Fruit fly (Drosophila melanogaster) whole organism, pupa: ENCODE measurements around the gene chinmo.

Experiments
- CG10348 ChIP-seq: fragments of 200-800 bp; sonication (Bioruptor generic); IDR thresholded peaks from 2 replicates; pipeline ENCODE4 v1.3.6; 2022; ENCODE audit warnings: missing biosample characterization, missing genetic modification characterization
- CG12605 ChIP-seq: fragments of 200-800 bp; sonication (Bioruptor generic); IDR thresholded peaks from 2 replicates; pipeline ENCODE4 v1.3.6; 2022; ENCODE audit warnings: missing biosample characterization, missing genetic modification characterization
- CG13204 ChIP-seq: fragments of 200-800 bp; sonication (Bioruptor generic); optimal IDR thresholded peaks from 2 replicates; lab custom pipeline; 2018; ENCODE audit warnings: missing biosample characterization, mild to moderate bottlenecking, missing genetic modification characterization, moderate library complexity
- CG14655 ChIP-seq: fragments of 200-800 bp; sonication (Bioruptor generic); optimal IDR thresholded peaks from 3 replicates; lab custom pipeline; 2017; ENCODE audit warnings: mild to moderate bottlenecking, missing biosample characterization, missing genetic modification reagents, missing genetic modification characterization
- CG15710 ChIP-seq: fragments of 200-800 bp; sonication (Bioruptor generic); optimal IDR thresholded peaks from 2 replicates; lab custom pipeline; 2018; ENCODE audit warnings: missing biosample characterization, mild to moderate bottlenecking, missing genetic modification characterization, moderate library complexity
- CG17806 ChIP-seq: fragments of 200-800 bp; sonication (Bioruptor generic); optimal IDR thresholded peaks from 2 replicates; lab custom pipeline; 2018; ENCODE audit warnings: missing biosample characterization, mild to moderate bottlenecking, missing genetic modification characterization, moderate library complexity
- CG32121 ChIP-seq: fragments of 200-800 bp; sonication (Bioruptor generic); IDR thresholded peaks from 2 replicates; pipeline ENCODE4 v1.3.6; 2022; ENCODE audit warnings: missing biosample characterization, missing genetic modification characterization
- CG34367 ChIP-seq: fragments of 200-800 bp; sonication (Bioruptor generic); optimal IDR thresholded peaks from 2 replicates; lab custom pipeline; 2018; ENCODE audit warnings: missing biosample characterization, mild to moderate bottlenecking, missing genetic modification characterization
- CG4496 ChIP-seq: fragments of 200-800 bp; sonication (Bioruptor generic); IDR thresholded peaks from 3 replicates; pipeline ENCODE4 v1.3.6; 2022; ENCODE audit warnings: missing biosample characterization, missing genetic modification characterization
- CG8159 ChIP-seq: fragments of 200-800 bp; sonication (Bioruptor generic); optimal IDR thresholded peaks from 3 replicates; lab custom pipeline; 2018; ENCODE audit warnings: missing biosample characterization, mild to moderate bottlenecking, missing genetic modification characterization, moderate library complexity
- CG8301 ChIP-seq: fragments of 200-800 bp; sonication (Bioruptor generic); optimal IDR thresholded peaks from 2 replicates; lab custom pipeline; 2018; ENCODE audit warnings: missing biosample characterization, mild to moderate bottlenecking, missing genetic modification characterization
- CG9948 ChIP-seq: fragments of 200-800 bp; sonication (Bioruptor generic); optimal IDR thresholded peaks from 2 replicates; lab custom pipeline; 2018; ENCODE audit warnings: missing biosample characterization, mild to moderate bottlenecking, missing genetic modification characterization, moderate library complexity
- D1 ChIP-seq: fragments of 200-800 bp; sonication (Bioruptor generic); optimal IDR thresholded peaks from 2 replicates; lab custom pipeline; 2018; ENCODE audit warnings: missing biosample characterization, mild to moderate bottlenecking, missing genetic modification characterization, moderate library complexity
- EcR ChIP-seq: fragments of 200-800 bp; sonication (Bioruptor generic); optimal IDR thresholded peaks from 3 replicates; lab custom pipeline; 2019; ENCODE audit warnings: missing biosample characterization, missing genetic modification characterization, mild to moderate bottlenecking, moderate library complexity, missing genetic modification reagents
- Ets98B ChIP-seq: fragments of 200-800 bp; sonication (Bioruptor generic); IDR thresholded peaks from 2 replicates; pipeline ENCODE4 v1.3.6; 2022; ENCODE audit warnings: missing biosample characterization, missing genetic modification characterization
- Pif1A ChIP-seq: fragments of 200-800 bp; sonication (Bioruptor generic); optimal IDR thresholded peaks from 3 replicates; lab custom pipeline; 2016; ENCODE audit warnings: missing biosample characterization, missing genetic modification characterization
- Pif1B ChIP-seq: fragments of 200-800 bp; sonication (Bioruptor generic); optimal IDR thresholded peaks from 3 replicates; lab custom pipeline; 2016; ENCODE audit warnings: missing biosample characterization, missing genetic modification characterization
- Snoo ChIP-seq: fragments of 200-800 bp; sonication (Bioruptor generic); optimal IDR thresholded peaks from 3 replicates; lab custom pipeline; 2017; ENCODE audit warnings: missing biosample characterization, mild to moderate bottlenecking, missing genetic modification characterization, inconsistent platforms
- fd96Ca ChIP-seq: fragments of 200-800 bp; sonication (Bioruptor generic); IDR thresholded peaks from 3 replicates; pipeline ENCODE4 v1.3.6; 2022; ENCODE audit warnings: missing biosample characterization, missing genetic modification characterization
- gl ChIP-seq: fragments of 200-800 bp; sonication (Bioruptor generic); optimal IDR thresholded peaks from 2 replicates; lab custom pipeline; 2018; ENCODE audit warnings: missing biosample characterization, mild to moderate bottlenecking, missing genetic modification characterization
- rn ChIP-seq: fragments of 200-800 bp; sonication (Bioruptor generic); IDR thresholded peaks from 2 replicates; pipeline ENCODE4 v1.3.6; 2022; ENCODE audit warnings: missing biosample characterization, missing genetic modification characterization

Gene chinmo

DNA sequence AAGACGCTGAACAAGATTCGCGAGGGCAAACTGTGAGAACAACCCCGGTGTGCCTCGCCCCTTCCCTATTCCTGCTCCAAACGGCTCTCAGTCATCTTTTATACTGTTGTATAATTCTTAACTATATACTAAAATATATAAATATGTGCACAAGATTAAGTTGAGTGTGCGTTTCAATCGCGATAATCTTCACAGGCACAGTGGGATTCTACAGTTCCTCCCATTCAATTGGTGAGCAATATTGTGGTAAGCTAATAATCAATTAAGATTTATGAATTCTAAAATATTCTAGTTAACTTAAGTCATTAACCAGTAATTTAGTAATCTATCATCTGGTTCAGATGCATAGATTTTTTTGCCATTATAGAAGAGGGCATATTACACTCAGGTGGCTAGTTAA, 79.9 kb downstream of the chinmo start:
- TF ChIP-seq rn (GFP tag; lab: Robert Waterston, UW) (no peak), CG15710 (tag; lab: Kevin White, UChicago) (no peak), Ets98B (GFP tag; lab: Robert Waterston, UW) (no peak), EcR (GFP tag; lab: Kevin White, UChicago) (no peak), Pif1B (GFP tag; lab: Kevin White, UChicago) (no peak), fd96Ca (GFP tag; lab: Robert Waterston, UW) (no peak), CG32121 (GFP tag; lab: Robert Waterston, UW) (no peak)

DNA sequence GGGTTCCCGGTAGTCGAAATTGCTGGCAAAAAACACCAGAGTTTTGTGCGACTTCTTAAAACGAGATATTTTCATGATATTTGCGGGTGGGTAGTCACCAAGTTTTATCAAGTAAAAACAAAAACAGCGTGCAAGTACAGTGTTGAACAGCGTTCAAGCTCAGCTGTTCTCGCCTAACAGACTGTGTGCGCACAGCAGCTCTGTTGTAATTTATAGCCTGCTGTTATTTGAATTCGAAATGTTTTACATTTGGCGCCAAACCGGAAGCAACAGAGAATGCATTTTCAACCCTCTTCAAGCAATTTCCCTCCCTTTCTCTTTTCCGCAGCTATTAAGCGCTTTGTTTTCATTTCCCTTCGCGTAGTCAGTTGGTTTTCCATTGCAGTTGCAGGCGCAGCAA, 81.1 kb downstream of the chinmo start, which contains the start of the genes CG17652 and CG17646:
CG17652 (minus strand) TSS at position 168 of the 400 bp plus-strand sequence.
CG17646 (plus strand) TSS at position 336 of the 400 bp plus-strand sequence.
- TF ChIP-seq CG14655 (GFP tag; lab: Kevin White, UChicago) (no peak), CG8159 (tag; lab: Kevin White, UChicago) (peak; percentile 7), CG8301 (tag; lab: Kevin White, UChicago) (no peak), Ets98B (GFP tag; lab: Robert Waterston, UW) (peak; percentile 19; the same call in 1 of the 2 replicates), EcR (GFP tag; lab: Kevin White, UChicago) (peak; percentile 26), CG32121 (GFP tag; lab: Robert Waterston, UW) (no peak), Pif1B (GFP tag; lab: Kevin White, UChicago) (no peak), CG34367 (no peak)

DNA sequence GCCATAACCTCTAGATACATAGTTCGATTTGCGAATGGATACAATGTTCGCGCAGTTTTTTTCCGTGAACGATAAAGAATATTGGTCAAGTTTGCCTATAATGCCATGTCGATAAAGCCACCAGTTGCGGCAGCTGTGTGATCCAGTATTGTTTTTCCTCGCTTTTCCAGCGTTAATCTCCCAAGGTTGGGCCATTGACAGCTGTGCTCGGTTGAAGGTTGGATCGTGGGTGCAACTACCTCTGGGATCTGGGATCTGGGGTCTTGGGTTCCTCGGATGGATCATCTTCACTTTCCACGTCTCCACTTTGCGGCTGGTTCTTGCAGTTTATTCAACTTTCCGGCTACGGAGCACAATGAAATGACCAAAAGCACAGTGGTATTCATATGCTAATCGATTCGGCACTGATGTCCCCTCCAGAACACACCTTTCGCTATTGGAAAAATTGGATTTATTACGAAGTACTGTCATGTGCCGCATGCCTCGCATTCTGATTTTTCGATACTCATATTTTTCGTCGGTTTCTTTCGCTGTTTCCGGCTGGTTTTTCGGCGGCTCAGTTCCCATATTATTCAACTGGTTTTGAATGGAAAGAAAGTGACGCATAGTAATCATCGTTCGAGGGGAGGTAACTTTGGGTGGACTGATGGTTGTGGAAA, 82.2 kb downstream of the chinmo start:
- TF ChIP-seq Snoo (tag; lab: Kevin White, UChicago) (no peak), CG4496 (no peak), EcR (GFP tag; lab: Kevin White, UChicago) (peak; percentile 96), CG9948 (no peak), CG13204 (GFP tag; lab: Kevin White, UChicago) (no peak), gl (tag; lab: Kevin White, UChicago) (no peak)

DNA sequence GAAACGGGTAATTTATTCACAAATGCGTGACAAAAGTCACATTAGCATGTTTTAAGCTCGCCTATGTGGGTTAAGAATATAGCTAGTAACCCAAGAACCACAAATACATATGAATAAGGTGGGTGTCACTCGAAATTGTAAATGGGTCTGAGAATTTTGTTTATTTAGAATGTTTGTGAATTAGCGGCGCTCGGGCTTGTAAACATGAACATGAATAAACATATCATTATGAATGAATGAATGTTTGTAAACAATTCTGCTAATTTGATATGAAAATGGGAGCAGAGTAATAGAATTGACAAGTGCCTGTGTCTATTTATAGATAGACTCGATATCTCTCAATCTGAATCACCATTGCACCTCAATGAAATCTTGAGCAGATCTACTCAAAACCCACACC, 84.1 kb downstream of the chinmo start:
- no peak for TF ChIP-seq Snoo (tag; lab: Kevin White, UChicago)
- no peak for TF ChIP-seq CG12605 (GFP tag; lab: Robert Waterston, UW)
- no peak for TF ChIP-seq CG10348 (GFP tag; lab: Robert Waterston, UW)
- no peak for TF ChIP-seq CG8301 (tag; lab: Kevin White, UChicago)
- TF ChIP-seq CG8159 (tag; lab: Kevin White, UChicago) = no peak
- TF ChIP-seq CG17806 (tag; lab: Kevin White, UChicago) = no peak
- TF ChIP-seq D1 (tag; lab: Kevin White, UChicago) = no peak
- no peak for TF ChIP-seq rn (GFP tag; lab: Robert Waterston, UW)
- no peak for TF ChIP-seq CG32121 (GFP tag; lab: Robert Waterston, UW)
- TF ChIP-seq CG34367 = no peak
- no peak for TF ChIP-seq CG13204 (GFP tag; lab: Kevin White, UChicago)
- TF ChIP-seq CG15710 (tag; lab: Kevin White, UChicago) = no peak
- TF ChIP-seq EcR (GFP tag; lab: Kevin White, UChicago) = no peak
- TF ChIP-seq Pif1B (GFP tag; lab: Kevin White, UChicago) = no peak
- no peak for TF ChIP-seq Ets98B (GFP tag; lab: Robert Waterston, UW)
- no peak for TF ChIP-seq CG14655 (GFP tag; lab: Kevin White, UChicago)
- no peak for TF ChIP-seq CG9948

DNA sequence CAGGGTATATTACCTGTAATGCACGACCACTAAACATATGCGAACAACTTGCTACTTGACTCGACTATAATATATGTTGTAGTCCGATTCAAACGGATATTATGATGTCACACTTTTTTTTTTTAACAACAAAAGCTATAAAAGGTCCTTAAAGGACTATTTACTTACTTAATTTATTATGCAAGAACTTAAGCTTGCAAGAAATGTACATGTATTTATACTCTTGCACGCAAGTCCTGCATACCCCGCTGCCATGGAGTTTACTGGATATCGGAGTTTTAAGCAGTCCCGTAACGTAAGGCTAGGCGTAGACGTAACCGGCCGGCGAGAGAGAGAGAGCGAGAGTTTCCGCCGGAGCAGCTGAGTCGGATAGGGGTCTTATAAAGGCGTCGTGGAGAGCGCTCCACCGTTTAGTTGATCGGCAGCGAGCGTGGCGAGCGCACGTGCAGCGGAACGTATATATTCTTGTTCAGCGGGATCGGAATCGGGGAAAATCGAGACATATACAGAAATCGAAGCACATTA, 86.1 kb downstream of the chinmo start:
- TF ChIP-seq CG8159 (tag; lab: Kevin White, UChicago) (peak; percentile 78), CG8301 (tag; lab: Kevin White, UChicago) (peak; percentile 97), gl (tag; lab: Kevin White, UChicago) (peak; percentile 42), rn (GFP tag; lab: Robert Waterston, UW) (peak; percentile 93), D1 (tag; lab: Kevin White, UChicago) (peak; percentile 78), CG4496 (peak; percentile 92), CG15710 (tag; lab: Kevin White, UChicago) (peak; percentile 76), Snoo (tag; lab: Kevin White, UChicago) (peak; percentile 50), CG17806 (tag; lab: Kevin White, UChicago) (peak; percentile 77), fd96Ca (GFP tag; lab: Robert Waterston, UW) (peak; percentile 94), CG14655 (GFP tag; lab: Kevin White, UChicago) (peak; percentile 96), Pif1A (GFP tag; lab: Kevin White, UChicago) (peak; percentile 95), CG32121 (GFP tag; lab: Robert Waterston, UW) (peak; percentile 96), CG9948 (peak; percentile 86), EcR (GFP tag; lab: Kevin White, UChicago) (no peak), Pif1B (GFP tag; lab: Kevin White, UChicago) (peak; percentile 93), CG12605 (GFP tag; lab: Robert Waterston, UW) (peak; percentile 79), CG10348 (GFP tag; lab: Robert Waterston, UW) (peak; percentile 81; the same call in 1 of the 2 replicates), CG34367 (peak; percentile 60), CG13204 (GFP tag; lab: Kevin White, UChicago) (no peak), Ets98B (GFP tag; lab: Robert Waterston, UW) (peak; percentile 94)
- TF ChIP-seq, all 21 proteins: peak for 19
